Worm (Caenorhabditis elegans) whole organism, midembryonic: ENCODE data around the gene H20J04.4.

Experiments
- T22C8.4 ChIP-seq: fragments of 200-800 bp; sonication (Bioruptor generic); IDR thresholded peaks from 2 replicates; pipeline ENCODE4 v1.3.6; 2022; ENCODE audit warnings: missing genetic modification characterization, missing compliant biosample characterization
- cog-1 ChIP-seq: sonication (generic microtip); optimal IDR thresholded peaks from 2 replicates; lab custom pipeline; 2016; ENCODE audit warnings: missing genetic modification characterization, missing compliant biosample characterization
- flt-1 ChIP-seq: fragments of 200-800 bp; sonication (Bioruptor generic); IDR thresholded peaks from 2 replicates; pipeline ENCODE4 v1.3.6; 2022; ENCODE audit warnings: missing genetic modification characterization, missing compliant biosample characterization
- klf-2 ChIP-seq: fragments of 200-800 bp; sonication (Bioruptor generic); conservative IDR thresholded peaks from 2 replicates; pipeline ENCODE4 v1.3.6; 2022; ENCODE audit warnings: missing genetic modification reagents, missing genetic modification characterization, missing compliant biosample characterization
- med-1 ChIP-seq: sonication (generic microtip); optimal IDR thresholded peaks from 2 replicates; lab custom pipeline; 2017; ENCODE audit warnings: missing genetic modification characterization, mild to moderate bottlenecking, missing compliant biosample characterization, antibody characterized with exemption, missing genetic modification reagents; ENCODE audit not compliant: insufficient read depth
- ref-1 ChIP-seq: fragments of 200-800 bp; sonication (Bioruptor generic); conservative IDR thresholded peaks from 2 replicates; pipeline ENCODE4 v1.3.6; 2022; ENCODE audit warnings: missing genetic modification reagents, missing genetic modification characterization, missing compliant biosample characterization
- tab-1 ChIP-seq: fragments of 200-800 bp; sonication (Bioruptor generic); IDR thresholded peaks from 2 replicates; pipeline ENCODE4 v1.3.6; 2022; ENCODE audit warnings: missing genetic modification characterization, missing compliant biosample characterization
- ztf-23 ChIP-seq: fragments of 200-800 bp; sonication (Bioruptor generic); IDR thresholded peaks from 2 replicates; pipeline ENCODE4 v1.3.6; 2022; ENCODE audit warnings: missing genetic modification reagents, missing genetic modification characterization, missing compliant biosample characterization
- ztf-29 ChIP-seq: fragments of 200-800 bp; sonication (Bioruptor generic); IDR thresholded peaks from 2 replicates; pipeline ENCODE4 v1.3.6; 2022; ENCODE audit warnings: missing genetic modification reagents, missing genetic modification characterization, missing compliant biosample characterization

ce11 chrII:4372406-4372805 lies 43.6 kb downstream of the H20J04.4 start, which contains the start of gene paic-1:
- TF ChIP-seq flt-1 (GFP tag; lab: Robert Waterston, UW) (no peak), T22C8.4 (GFP tag; lab: Robert Waterston, UW) (no peak), ztf-23 (GFP tag; lab: Robert Waterston, UW) (no peak), cog-1 (tag; lab: Kevin White, UChicago) (no peak), med-1 (GFP tag; lab: Kevin White, UChicago) (no peak), ref-1 (GFP tag; lab: Robert Waterston, UW) (no peak), tab-1 (GFP tag; lab: Robert Waterston, UW) (no peak), klf-2 (GFP tag; lab: Robert Waterston, UW) (no peak), ztf-29 (GFP tag; lab: Robert Waterston, UW) (no peak)
